Worm (Caenorhabditis elegans) whole organism, early embryonic: ENCODE measurements around the gene prx-12.

Experiments
- B0310.2 ChIP-seq: sonication (generic microtip); optimal IDR thresholded peaks from 2 replicates; lab custom pipeline; 2016; ENCODE audit warnings: mild to moderate bottlenecking, missing genetic modification characterization, missing compliant biosample characterization
- F13C5.2 ChIP-seq: sonication (generic microtip); optimal IDR thresholded peaks from 2 replicates; lab custom pipeline; 2017; ENCODE audit warnings: mild to moderate bottlenecking, missing genetic modification characterization, inconsistent platforms, missing compliant biosample characterization
- aly-1 ChIP-seq: sonication (generic microtip); optimal IDR thresholded peaks from 2 replicates; lab custom pipeline; 2016; ENCODE audit warnings: missing genetic modification characterization, missing compliant biosample characterization
- ama-1 ChIP-seq: fragments of 150-350 bp; optimal IDR thresholded peaks from 2 replicates; lab custom pipeline; 2014
- ceh-13 ChIP-seq: fragments of 200-800 bp; sonication (Bioruptor generic); optimal IDR thresholded peaks from 2 replicates; lab custom pipeline; 2018; ENCODE audit warnings: mild to moderate bottlenecking, missing genetic modification characterization, missing compliant biosample characterization
- ceh-36 ChIP-seq: sonication (generic microtip); optimal IDR thresholded peaks from 2 replicates; lab custom pipeline; 2016; ENCODE audit warnings: missing genetic modification characterization, inconsistent platforms, missing compliant biosample characterization
- ets-7 ChIP-seq: sonication (generic microtip); optimal IDR thresholded peaks from 2 replicates; lab custom pipeline; 2016; ENCODE audit warnings: missing genotype, missing genetic modification characterization, missing compliant biosample characterization
- flt-1 ChIP-seq: fragments of 200-800 bp; sonication (Bioruptor generic); IDR thresholded peaks from 2 replicates; pipeline ENCODE4 v1.3.6; 2022; ENCODE audit warnings: missing genetic modification characterization, missing compliant biosample characterization
- hmbx-1 ChIP-seq: sonication (generic microtip); optimal IDR thresholded peaks from 2 replicates; lab custom pipeline; 2016; ENCODE audit warnings: mild to moderate bottlenecking, missing genetic modification characterization, missing compliant biosample characterization
- hmg-4 ChIP-seq: fragments of 200-800 bp; sonication (Bioruptor generic); optimal IDR thresholded peaks from 2 replicates; lab custom pipeline; 2018; ENCODE audit warnings: mild to moderate bottlenecking, missing genetic modification characterization, missing compliant biosample characterization
- hnd-1 ChIP-seq: sonication (generic microtip); optimal IDR thresholded peaks from 2 replicates; lab custom pipeline; 2016; ENCODE audit warnings: missing genetic modification characterization, missing compliant biosample characterization
- pes-1 ChIP-seq: fragments of 200-800 bp; sonication (Bioruptor generic); IDR thresholded peaks from 2 replicates; pipeline ENCODE4 v1.3.6; 2022; ENCODE audit warnings: missing genetic modification reagents, missing genetic modification characterization, missing compliant biosample characterization
- scrt-1 ChIP-seq: fragments of 200-800 bp; sonication (Bioruptor generic); IDR thresholded peaks from 2 replicates; pipeline ENCODE4 v1.3.6; 2022; ENCODE audit warnings: missing genetic modification characterization, missing compliant biosample characterization
- sea-1 ChIP-seq: fragments of 200-800 bp; sonication (Bioruptor generic); conservative IDR thresholded peaks from 2 replicates; pipeline ENCODE4 v1.3.6; 2022; ENCODE audit warnings: missing genetic modification characterization, missing compliant biosample characterization
- tbx-11 ChIP-seq: fragments of 200-800 bp; sonication (Bioruptor generic); IDR thresholded peaks from 2 replicates; pipeline ENCODE4 v1.3.6; 2022; ENCODE audit warnings: missing genetic modification characterization, missing compliant biosample characterization
- tbx-37 ChIP-seq: fragments of 200-800 bp; sonication (Bioruptor generic); conservative IDR thresholded peaks from 2 replicates; pipeline ENCODE4 v1.3.6; 2022; ENCODE audit warnings: missing genetic modification reagents, missing genetic modification characterization, missing compliant biosample characterization
- tra-4 ChIP-seq: sonication (generic microtip); optimal IDR thresholded peaks from 2 replicates; lab custom pipeline; 2017; ENCODE audit warnings: missing genetic modification characterization, missing compliant biosample characterization

The prx-12 gene

DNA sequence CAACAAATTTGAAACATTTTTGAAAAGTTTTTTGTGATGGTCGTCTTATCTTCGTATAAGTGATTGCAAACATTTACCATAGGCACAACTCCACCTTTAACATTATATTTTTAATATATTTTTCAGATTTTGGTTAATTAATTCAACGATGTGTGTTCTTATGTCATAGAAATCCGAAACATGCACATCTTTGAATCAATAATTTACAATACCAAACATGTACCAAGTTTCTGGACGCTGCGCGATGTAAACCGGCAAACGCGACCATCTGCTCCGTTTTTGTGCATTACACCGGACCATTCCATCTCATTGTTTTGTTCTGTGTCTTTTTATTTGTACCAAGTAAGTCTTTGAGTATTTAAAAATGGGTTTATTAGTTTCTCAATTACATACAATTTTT lies 35.6 kb upstream of the prx-12 start, which contains the start of gene pgp-4:
pgp-4 (plus strand) TSS at position 301 of the 400 bp plus-strand sequence.
- no peak for TF ChIP-seq aly-1 (tag; lab: Kevin White, UChicago)
- no peak for TF ChIP-seq tbx-11
- no peak for TF ChIP-seq ceh-13
- no peak for TF ChIP-seq hnd-1 (tag; lab: Kevin White, UChicago)
- no peak for TF ChIP-seq F13C5.2 (tag; lab: Kevin White, UChicago)
- no peak for TF ChIP-seq ets-7 (tag; lab: Kevin White, UChicago)
- no peak for TF ChIP-seq B0310.2

DNA sequence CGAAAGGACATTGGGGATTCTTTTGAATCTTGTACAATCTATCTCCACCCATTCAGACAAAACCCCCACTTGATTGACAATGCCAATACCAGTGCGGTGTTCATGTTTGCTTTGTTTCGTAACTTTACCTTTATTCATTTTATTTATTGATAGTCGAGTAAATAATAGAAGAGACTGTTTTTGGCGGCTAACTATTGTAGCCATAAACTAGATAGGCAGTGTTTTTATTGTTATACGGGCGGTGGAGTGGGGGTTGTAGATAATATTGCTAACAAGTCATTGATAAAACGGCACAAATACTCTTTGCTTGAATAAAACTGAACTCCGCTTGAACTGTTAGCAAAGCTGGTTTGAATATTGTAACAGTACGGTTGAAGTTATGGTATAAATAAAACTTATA lies 28.2 kb upstream of the prx-12 start:
- TF ChIP-seq sea-1 (GFP tag; lab: Robert Waterston, UW) (no peak), aly-1 (tag; lab: Kevin White, UChicago) (no peak), ama-1 (lab: Kevin White, UChicago) (no peak), tbx-37 (GFP tag; lab: Robert Waterston, UW) (no peak), F13C5.2 (tag; lab: Kevin White, UChicago) (no peak), hmbx-1 (no peak), flt-1 (GFP tag; lab: Robert Waterston, UW) (no peak), ceh-36 (no peak), hmg-4 (no peak)

DNA sequence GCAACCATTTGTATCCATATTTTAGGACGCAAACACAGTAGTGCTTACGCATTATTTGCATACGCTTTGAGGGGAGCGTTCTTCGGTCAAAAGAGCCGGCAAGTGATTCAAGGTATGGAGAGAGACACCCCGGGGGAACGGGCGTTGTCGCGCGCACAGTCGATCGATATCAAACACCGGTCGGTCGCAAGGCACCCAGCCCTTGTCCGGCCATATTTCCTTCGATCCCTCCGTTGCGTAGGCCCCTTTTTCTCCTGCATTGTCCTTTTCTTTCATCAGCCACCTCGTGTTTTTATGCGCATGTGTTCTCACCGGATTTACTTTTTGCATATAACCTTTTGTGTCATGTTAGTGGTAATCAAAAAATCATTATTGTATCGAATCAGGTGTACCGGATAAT lies 27.1 kb upstream of the prx-12 start:
- 0 out of 2 replicates have a peak, but pooled peaks have one; percentile 26 for TF ChIP-seq tbx-11
- no peak for TF ChIP-seq ceh-13
- no peak for TF ChIP-seq B0310.2
- TF ChIP-seq hmg-4, result peak; percentile 71

ce11 chrX:11367087-11367486 lies 26.0 kb upstream of the prx-12 start:
- TF ChIP-seq hnd-1 (tag; lab: Kevin White, UChicago), result no peak
- TF ChIP-seq aly-1 (tag; lab: Kevin White, UChicago), result no peak

DNA sequence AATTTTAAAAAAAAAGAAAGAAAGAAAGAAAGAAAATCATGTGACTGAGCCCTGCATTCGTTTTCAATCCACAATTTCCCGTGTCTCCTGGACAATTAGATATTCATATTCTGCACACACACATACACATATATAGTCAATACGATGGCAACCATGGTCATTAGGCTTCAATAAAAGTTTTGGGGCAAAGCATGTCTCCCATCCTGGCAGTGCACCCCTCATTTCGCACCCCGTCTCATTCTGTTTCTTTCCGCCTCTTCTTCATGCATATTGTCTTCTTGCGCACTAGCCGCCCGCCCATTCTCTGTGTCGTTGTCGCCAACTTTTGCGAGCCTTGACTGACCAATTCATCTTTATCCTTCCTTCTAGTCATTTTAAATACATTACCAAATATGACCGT lies 25.5 kb upstream of the prx-12 start:
- TF ChIP-seq tbx-37 (GFP tag; lab: Robert Waterston, UW) (no peak), hmg-4 (no peak), B0310.2 (no peak), hnd-1 (tag; lab: Kevin White, UChicago) (no peak), pes-1 (GFP tag; lab: Robert Waterston, UW) (no peak), ceh-13 (no peak)

DNA sequence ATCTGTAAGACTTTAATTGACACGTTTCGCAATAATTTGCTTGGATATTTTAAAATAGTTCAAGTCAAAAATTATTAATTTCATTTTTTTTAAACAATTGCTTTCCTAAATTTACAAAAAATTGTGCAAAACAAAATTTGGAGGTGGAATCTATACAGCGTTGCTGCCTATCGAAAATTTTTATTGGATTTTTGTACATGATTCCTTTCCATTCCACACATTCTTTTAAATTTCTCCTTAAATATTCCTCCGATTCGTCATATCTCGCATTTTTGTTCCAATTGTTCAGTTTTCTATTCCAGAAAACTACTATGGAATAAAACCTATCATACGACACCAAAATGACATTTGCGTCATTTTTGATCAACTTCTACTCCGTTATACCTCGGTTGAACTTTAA lies 24.7 kb upstream of the prx-12 start, which contains the start of gene ttyh-1:
ttyh-1 (plus strand) TSS at position 301 of the 400 bp plus-strand sequence.
- TF ChIP-seq ceh-36, result no peak
- no peak for TF ChIP-seq B0310.2
- TF ChIP-seq scrt-1, result no peak
- TF ChIP-seq aly-1 (tag; lab: Kevin White, UChicago), result no peak
- TF ChIP-seq ets-7 (tag; lab: Kevin White, UChicago), result no peak
- no peak for TF ChIP-seq tbx-37 (GFP tag; lab: Robert Waterston, UW)
- TF ChIP-seq F13C5.2 (tag; lab: Kevin White, UChicago), result no peak
- no peak for TF ChIP-seq ama-1 (lab: Kevin White, UChicago)
- TF ChIP-seq tbx-11, result no peak

- TF ChIP-seq hmbx-1 (no peak), ceh-36 (no peak), hmg-4 (peak; percentile 29), ceh-13 (no peak)
Measured at ce11 chrX:11368845-11369244, 24.2 kb upstream of the prx-12 start.

ce11 chrX:11370090-11370489 lies 23.0 kb upstream of the prx-12 start:
- no peak for TF ChIP-seq ama-1 (lab: Kevin White, UChicago)
- TF ChIP-seq hmbx-1, result no peak
- TF ChIP-seq flt-1 (GFP tag; lab: Robert Waterston, UW), result no peak
- TF ChIP-seq tbx-37 (GFP tag; lab: Robert Waterston, UW), result no peak
- no peak for TF ChIP-seq B0310.2
- no peak for TF ChIP-seq hnd-1 (tag; lab: Kevin White, UChicago)
- no peak for TF ChIP-seq hmg-4
- no peak for TF ChIP-seq tbx-11
- no peak for TF ChIP-seq ceh-13
- no peak for TF ChIP-seq scrt-1
- no peak for TF ChIP-seq tra-4 (tag; lab: Kevin White, UChicago)
- TF ChIP-seq ceh-36, result no peak
- TF ChIP-seq aly-1 (tag; lab: Kevin White, UChicago), result no peak
- TF ChIP-seq ets-7 (tag; lab: Kevin White, UChicago), result no peak
- TF ChIP-seq F13C5.2 (tag; lab: Kevin White, UChicago), result no peak
- TF ChIP-seq sea-1 (GFP tag; lab: Robert Waterston, UW), result no peak
- TF ChIP-seq pes-1 (GFP tag; lab: Robert Waterston, UW), result no peak

DNA sequence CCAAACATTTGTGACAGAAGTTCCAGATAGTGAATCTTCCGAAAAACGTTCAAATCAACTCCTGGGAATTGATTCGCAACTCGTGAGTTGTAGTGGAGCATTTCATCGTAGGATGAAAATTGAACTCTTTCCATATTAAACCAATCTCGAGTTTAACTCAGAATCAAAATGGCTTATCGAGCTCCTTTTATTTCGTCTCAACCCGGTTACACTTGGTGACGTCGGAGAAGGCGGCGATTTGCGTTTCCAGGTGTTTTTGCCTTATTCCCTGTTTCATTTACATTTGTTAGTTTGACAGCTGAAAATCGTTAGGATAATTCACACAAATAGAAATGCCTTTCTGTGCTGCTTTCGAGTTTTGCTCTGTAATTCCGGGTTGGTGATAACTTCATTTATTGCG lies 17.6 kb upstream of the prx-12 start, which contains the start of gene F42E11.3:
F42E11.3 (minus strand) TSS at position 101 of the 400 bp plus-strand sequence.
- TF ChIP-seq hmg-4 (no peak), F13C5.2 (tag; lab: Kevin White, UChicago) (no peak), sea-1 (GFP tag; lab: Robert Waterston, UW) (no peak), ceh-13 (no peak), tra-4 (tag; lab: Kevin White, UChicago) (no peak), ets-7 (tag; lab: Kevin White, UChicago) (no peak)

DNA sequence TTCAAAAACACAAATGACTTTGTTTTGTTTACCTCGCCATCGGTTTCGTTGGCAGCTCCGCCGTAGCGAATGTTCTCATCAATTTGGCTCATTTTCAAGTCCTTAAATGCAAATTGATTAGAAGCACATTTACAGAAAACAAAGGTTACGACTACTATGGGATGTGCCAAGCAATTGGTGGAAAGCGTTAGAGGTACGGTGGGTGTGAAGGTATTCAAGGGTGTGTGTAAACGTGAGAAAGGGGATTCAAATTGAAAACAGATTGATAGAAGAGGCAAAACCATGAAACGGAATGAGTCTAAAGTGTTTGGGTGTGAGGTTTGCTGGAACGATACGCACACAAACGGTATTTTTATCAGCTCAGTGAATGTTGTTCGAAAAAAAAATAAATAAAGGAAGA lies 15.7 kb upstream of the prx-12 start, which contains the start of gene tni-1:
tni-1 (minus strand) TSS at position 101 of the 400 bp plus-strand sequence.
- TF ChIP-seq ceh-36 (no peak), aly-1 (tag; lab: Kevin White, UChicago) (no peak), sea-1 (GFP tag; lab: Robert Waterston, UW) (no peak), flt-1 (GFP tag; lab: Robert Waterston, UW) (no peak), scrt-1 (no peak), tbx-11 (no peak), tbx-37 (GFP tag; lab: Robert Waterston, UW) (no peak), F13C5.2 (tag; lab: Kevin White, UChicago) (no peak), ets-7 (tag; lab: Kevin White, UChicago) (no peak), B0310.2 (no peak), hnd-1 (tag; lab: Kevin White, UChicago) (no peak), hmg-4 (no peak), ceh-13 (no peak), pes-1 (GFP tag; lab: Robert Waterston, UW) (no peak), ama-1 (lab: Kevin White, UChicago) (no peak), hmbx-1 (no peak), tra-4 (tag; lab: Kevin White, UChicago) (no peak)
